Fruit fly (Drosophila melanogaster) whole organism, embryonic: ENCODE data around the gene gish.

Experiments used
- CG10267 ChIP-seq: fragments of 200-800 bp; sonication (Bioruptor generic); optimal IDR thresholded peaks from 2 replicates; lab custom pipeline; 2018; ENCODE audit warnings: missing biosample characterization, mild to moderate bottlenecking, missing genetic modification characterization, moderate library complexity
- CG10321 ChIP-seq: fragments of 200-800 bp; sonication (Bioruptor generic); IDR thresholded peaks from 2 replicates; pipeline ENCODE4 v1.3.6; 2022; ENCODE audit warnings: missing biosample characterization, missing genetic modification characterization
- CG11247 ChIP-seq: fragments of 200-800 bp; sonication (Bioruptor generic); IDR thresholded peaks from 2 replicates; pipeline ENCODE4 v1.3.6; 2022; ENCODE audit warnings: missing biosample characterization, missing genetic modification characterization
- CG11723 ChIP-seq: fragments of 200-800 bp; sonication (Bioruptor generic); optimal IDR thresholded peaks from 2 replicates; lab custom pipeline; 2017; ENCODE audit warnings: missing biosample characterization, mild to moderate bottlenecking, missing genetic modification characterization
- CG13123 ChIP-seq: fragments of 200-800 bp; sonication (Bioruptor generic); optimal IDR thresholded peaks from 2 replicates; lab custom pipeline; 2016; ENCODE audit warnings: missing biosample characterization, missing genetic modification characterization
- CG13624 ChIP-seq: fragments of 200-800 bp; sonication (Bioruptor generic); optimal IDR thresholded peaks from 2 replicates; lab custom pipeline; 2016; ENCODE audit warnings: missing biosample characterization, missing genetic modification characterization
- CG14441 ChIP-seq: fragments of 200-800 bp; sonication (Bioruptor generic); IDR thresholded peaks from 2 replicates; pipeline ENCODE4 v1.3.6; 2022; ENCODE audit warnings: missing biosample characterization, missing genetic modification characterization
- CG16813 ChIP-seq: fragments of 200-800 bp; sonication (Bioruptor generic); IDR thresholded peaks from 3 replicates; pipeline ENCODE4 v1.3.6; 2022; ENCODE audit warnings: missing biosample characterization, missing genetic modification characterization; ENCODE audit not compliant: partially characterized antibody
- CG17385 ChIP-seq: fragments of 200-800 bp; sonication (Bioruptor generic); optimal IDR thresholded peaks from 3 replicates; lab custom pipeline; 2018; ENCODE audit warnings: missing biosample characterization, mild to moderate bottlenecking, missing genetic modification characterization
- CG2678 ChIP-seq: fragments of 200-800 bp; sonication (Bioruptor generic); optimal IDR thresholded peaks from 3 replicates; lab custom pipeline; 2019; ENCODE audit warnings: missing biosample characterization, mild to moderate bottlenecking, missing genetic modification characterization, moderate library complexity
- CG30020 ChIP-seq: fragments of 200-800 bp; optimal IDR thresholded peaks from 2 replicates; lab custom pipeline; 2019; ENCODE audit warnings: missing biosample characterization, mild to moderate bottlenecking, missing genetic modification characterization, moderate library complexity
- CG3995 ChIP-seq: fragments of 200-800 bp; sonication (Bioruptor generic); optimal IDR thresholded peaks from 3 replicates; lab custom pipeline; 2016; ENCODE audit warnings: missing biosample characterization, missing genetic modification characterization
- CG4854 ChIP-seq: fragments of 200-800 bp; sonication (Bioruptor generic); optimal IDR thresholded peaks from 2 replicates; lab custom pipeline; 2016; ENCODE audit warnings: missing biosample characterization, missing genetic modification characterization, inconsistent platforms
- CG6254 ChIP-seq: fragments of 200-800 bp; sonication (Bioruptor generic); optimal IDR thresholded peaks from 3 replicates; lab custom pipeline; 2017; ENCODE audit warnings: mild to moderate bottlenecking, missing biosample characterization, missing genetic modification reagents, missing genetic modification characterization
- CG7372 ChIP-seq: fragments of 200-800 bp; sonication (Bioruptor generic); IDR thresholded peaks from 2 replicates; pipeline ENCODE4 v1.3.6; 2022; ENCODE audit warnings: missing biosample characterization, missing genetic modification characterization
- CG9609 ChIP-seq: fragments of 200-800 bp; sonication (Bioruptor generic); optimal IDR thresholded peaks from 3 replicates; lab custom pipeline; 2016; ENCODE audit warnings: missing biosample characterization, missing genetic modification characterization
- CG9932 ChIP-seq: fragments of 200-800 bp; sonication (Bioruptor generic); IDR thresholded peaks from 2 replicates; pipeline ENCODE4 v1.3.6; 2022; ENCODE audit warnings: missing biosample characterization, missing genetic modification characterization
- Camta ChIP-seq: fragments of 200-800 bp; sonication (Bioruptor generic); optimal IDR thresholded peaks from 2 replicates; lab custom pipeline; 2016; ENCODE audit warnings: missing biosample characterization, missing genetic modification characterization
- CrebB ChIP-seq: fragments of 200-800 bp; sonication (Bioruptor generic); optimal IDR thresholded peaks from 3 replicates; lab custom pipeline; 2018; ENCODE audit warnings: missing biosample characterization, mild to moderate bottlenecking, missing genetic modification characterization
- E2f2 ChIP-seq: fragments of 200-800 bp; sonication (Bioruptor generic); IDR thresholded peaks from 2 replicates; pipeline ENCODE4 v1.3.6; 2022; ENCODE audit warnings: missing biosample characterization, missing genetic modification characterization
- HLHmδ ChIP-seq: fragments of 200-800 bp; sonication (Bioruptor generic); optimal IDR thresholded peaks from 2 replicates; lab custom pipeline; 2018; ENCODE audit warnings: missing biosample characterization, mild to moderate bottlenecking, missing genetic modification characterization, moderate library complexity
- HmgZ ChIP-seq: fragments of 200-800 bp; sonication (Bioruptor generic); optimal IDR thresholded peaks from 2 replicates; lab custom pipeline; 2018; ENCODE audit warnings: missing biosample characterization, mild to moderate bottlenecking, missing genetic modification characterization
- Kr ChIP-seq: fragments of 200-800 bp; sonication (Bioruptor generic); optimal IDR thresholded peaks from 2 replicates; lab custom pipeline; 2017; ENCODE audit warnings: missing biosample characterization, mild to moderate bottlenecking, missing genetic modification characterization
- Lim3 ChIP-seq: fragments of 200-800 bp; sonication (Bioruptor generic); IDR thresholded peaks from 2 replicates; pipeline ENCODE4 v1.3.6; 2022; ENCODE audit warnings: missing biosample characterization, missing genetic modification characterization
- Lpt ChIP-seq: fragments of >200 bp; optimal IDR thresholded peaks from 2 replicates; lab custom pipeline; 2018; ENCODE audit warnings: missing biosample characterization, missing genetic modification characterization
- MTF-1 ChIP-seq: fragments of 200-800 bp; sonication (Bioruptor generic); optimal IDR thresholded peaks from 2 replicates; lab custom pipeline; 2018; ENCODE audit warnings: missing biosample characterization, mild to moderate bottlenecking, missing genetic modification characterization, borderline replicate concordance
- Mrtf ChIP-seq: fragments of 200-800 bp; sonication (Bioruptor generic); IDR thresholded peaks from 3 replicates; pipeline ENCODE4 v1.3.6; 2022; ENCODE audit warnings: missing biosample characterization, missing genetic modification characterization
- Nf-YA ChIP-seq: fragments of 200-800 bp; sonication (Bioruptor generic); IDR thresholded peaks from 2 replicates; pipeline ENCODE4 v1.3.6; 2022; ENCODE audit warnings: missing biosample characterization, missing genetic modification characterization
- Pdp1 ChIP-seq, 2 experiments: fragments of 200-800 bp; sonication (Bioruptor generic); optimal IDR thresholded peaks; 3 replicates each; lab custom pipeline; 2016; ENCODE audit warnings: missing biosample characterization in 2 of 2, missing genetic modification characterization in 2 of 2, mild to moderate bottlenecking in 1 of 2, moderate library complexity in 1 of 2
- Tbp ChIP-seq: fragments of >200 bp; optimal IDR thresholded peaks from 2 replicates; lab custom pipeline; 2018; ENCODE audit warnings: missing biosample characterization, missing genetic modification characterization
- Trl ChIP-seq, 3 experiments: fragments of >200 bp in 2 of 3; fragments of 200-800 bp in 1 of 3; sonication (Bioruptor generic) in 1 of 3; optimal IDR thresholded peaks; 2 replicates in 1 of 3; 3 replicates in 2 of 3; lab custom pipeline; 2016 to 2017; ENCODE audit warnings: missing biosample characterization in 1 of 3, missing genetic modification characterization in 1 of 3
- amos ChIP-seq: fragments of 200-800 bp; sonication (Bioruptor generic); IDR thresholded peaks from 2 replicates; pipeline ENCODE4 v1.3.6; 2022; ENCODE audit warnings: missing biosample characterization, missing genetic modification characterization; ENCODE audit not compliant: partially characterized antibody
- ato ChIP-seq: fragments of 200-800 bp; sonication (Bioruptor generic); IDR thresholded peaks from 2 replicates; pipeline ENCODE4 v1.3.6; 2022; ENCODE audit warnings: missing biosample characterization, missing genetic modification characterization; ENCODE audit not compliant: partially characterized antibody
- br ChIP-seq: fragments of >200 bp; optimal IDR thresholded peaks from 2 replicates; lab custom pipeline; 2017
- chinmo ChIP-seq: fragments of 200-800 bp; sonication (Bioruptor generic); IDR thresholded peaks from 4 replicates; pipeline ENCODE4 v1.3.6; 2022; ENCODE audit warnings: missing biosample characterization, missing genetic modification characterization; ENCODE audit not compliant: partially characterized antibody
- crc ChIP-seq: fragments of 200-800 bp; sonication (Bioruptor generic); optimal IDR thresholded peaks from 2 replicates; lab custom pipeline; 2016; ENCODE audit warnings: missing biosample characterization, missing genetic modification characterization
- cwo ChIP-seq: fragments of 200-800 bp; sonication (Bioruptor generic); optimal IDR thresholded peaks from 3 replicates; lab custom pipeline; 2017; ENCODE audit warnings: missing biosample characterization, missing genetic modification characterization, mild to moderate bottlenecking, moderate library complexity, missing genetic modification reagents
- danr ChIP-seq: fragments of 200-800 bp; sonication (Bioruptor generic); IDR thresholded peaks from 2 replicates; pipeline ENCODE4 v1.3.6; 2022; ENCODE audit warnings: missing biosample characterization, missing genetic modification characterization
- dysf ChIP-seq: fragments of 200-800 bp; sonication (Bioruptor generic); IDR thresholded peaks from 3 replicates; pipeline ENCODE4 v1.3.6; 2022; ENCODE audit warnings: missing biosample characterization, missing genetic modification characterization
- en ChIP-seq: fragments of 200-800 bp; sonication (Bioruptor generic); optimal IDR thresholded peaks from 2 replicates; lab custom pipeline; 2016; ENCODE audit warnings: missing biosample characterization, missing genetic modification characterization
- ftz-f1 ChIP-seq: fragments of 200-800 bp; sonication (Bioruptor generic); optimal IDR thresholded peaks from 2 replicates; lab custom pipeline; 2016; ENCODE audit warnings: missing biosample characterization, missing genetic modification characterization
- gem ChIP-seq: fragments of 200-800 bp; sonication (Bioruptor generic); optimal IDR thresholded peaks from 2 replicates; lab custom pipeline; 2019; ENCODE audit warnings: missing biosample characterization, mild to moderate bottlenecking, missing genetic modification characterization, moderate library complexity
- grn ChIP-seq: fragments of 200-800 bp; sonication (Bioruptor generic); optimal IDR thresholded peaks from 3 replicates; lab custom pipeline; 2017; ENCODE audit warnings: missing biosample characterization, missing genetic modification characterization
- lola ChIP-seq, 3 experiments: fragments of >200 bp in 2 of 3; fragments of 200-800 bp in 1 of 3; sonication (Bioruptor generic) in 1 of 3; optimal IDR thresholded peaks; 2 replicates each; lab custom pipeline; 2017 to 2019; ENCODE audit warnings: missing biosample characterization in 3 of 3, missing genetic modification characterization in 3 of 3, mild to moderate bottlenecking in 1 of 3, moderate library complexity in 1 of 3
- pfk ChIP-seq: fragments of 200-800 bp; sonication (Bioruptor generic); optimal IDR thresholded peaks from 2 replicates; lab custom pipeline; 2018; ENCODE audit warnings: missing biosample characterization, mild to moderate bottlenecking, missing genetic modification characterization, moderate library complexity
- row ChIP-seq: fragments of 200-800 bp; sonication (Bioruptor generic); IDR thresholded peaks from 3 replicates; pipeline ENCODE4 v1.3.6; 2022; ENCODE audit warnings: missing biosample characterization, missing genetic modification characterization
- ssp ChIP-seq: fragments of 200-800 bp; sonication (Bioruptor generic); IDR thresholded peaks from 2 replicates; pipeline ENCODE4 v1.3.6; 2022; ENCODE audit warnings: missing biosample characterization, missing genetic modification characterization
- stc ChIP-seq: fragments of 200-800 bp; sonication (Bioruptor generic); IDR thresholded peaks from 2 replicates; pipeline ENCODE4 v1.3.6; 2022; ENCODE audit warnings: missing biosample characterization, missing genetic modification characterization
- trh ChIP-seq: fragments of 200-800 bp; sonication (Bioruptor generic); optimal IDR thresholded peaks from 2 replicates; lab custom pipeline; 2016; ENCODE audit warnings: missing biosample characterization, missing genetic modification characterization
- wek ChIP-seq: fragments of 200-800 bp; sonication (Bioruptor generic); optimal IDR thresholded peaks from 3 replicates; lab custom pipeline; 2018; ENCODE audit warnings: missing biosample characterization, mild to moderate bottlenecking, missing genetic modification characterization, moderate library complexity
- zen ChIP-seq: fragments of 200-800 bp; sonication (Bioruptor generic); optimal IDR thresholded peaks from 3 replicates; lab custom pipeline; 2018; ENCODE audit warnings: missing biosample characterization, mild to moderate bottlenecking, missing genetic modification characterization, moderate library complexity

Gene gish

DNA sequence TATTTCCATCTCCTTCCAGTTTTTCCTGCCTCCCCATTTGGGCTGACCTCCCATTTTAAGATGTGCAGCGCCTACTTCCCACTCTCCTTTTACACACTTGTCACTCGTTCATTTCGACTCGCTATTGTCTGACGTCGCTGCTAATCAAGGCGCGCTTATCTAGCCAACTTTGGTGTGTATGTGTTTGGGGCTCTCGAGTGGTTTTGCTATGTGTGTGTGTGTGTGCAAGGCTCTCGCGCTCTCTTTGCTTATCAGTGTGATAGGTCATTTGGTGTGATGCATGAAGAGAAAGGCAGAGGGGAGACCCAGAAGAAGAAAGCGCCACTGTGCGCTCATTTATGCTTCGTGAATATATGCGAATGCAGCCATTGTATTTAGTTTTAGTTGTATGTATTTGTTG, 12.6 kb downstream of the gish start (continued):
- TF ChIP-seq lola (GFP tag; optimal IDR thresholded peaks at IDR 0.05; lab: Kevin White, UChicago) (no peak), ssp (no peak), CG30020 (tag; lab: Kevin White, UChicago) (no peak), en (GFP tag; lab: Kevin White, UChicago) (no peak), grn (GFP tag; lab: Kevin White, UChicago) (peak; percentile 50), gem (tag; lab: Kevin White, UChicago) (no peak), HmgZ (tag; lab: Kevin White, UChicago) (peak; percentile 8), Mrtf (GFP tag; lab: Robert Waterston, UW) (no peak), pfk (no peak), CG17385 (GFP tag; lab: Kevin White, UChicago) (no peak), ato (no peak), CG3995 (no peak), chinmo (0 out of 4 replicates have a peak, but pooled peaks have one; percentile 63), trh (GFP tag; lab: Kevin White, UChicago) (no peak), CG9609 (no peak), Pdp1 (GFP tag; optimal IDR thresholded peaks at IDR 0.05; lab: Kevin White, UChicago) (peak in 1 of 2 experiments; percentile 9), crc (GFP tag; lab: Kevin White, UChicago) (no peak), CG11723 (GFP tag; lab: Kevin White, UChicago) (no peak), CG4854 (GFP tag; lab: Kevin White, UChicago) (no peak), Camta (GFP tag; lab: Kevin White, UChicago) (no peak), Lpt (GFP tag; lab: Kevin White, UChicago) (no peak), CG10321 (no peak), E2f2 (GFP tag; lab: Robert Waterston, UW) (no peak), br (lab: Kevin White, UChicago) (no peak), CG10267 (tag; lab: Kevin White, UChicago) (no peak), row (GFP tag; lab: Robert Waterston, UW) (no peak), MTF-1 (no peak), CG16813 (GFP tag; lab: Robert Waterston, UW) (no peak), danr (GFP tag; lab: Robert Waterston, UW) (no peak), stc (GFP tag; lab: Robert Waterston, UW) (no peak), CG9932 (GFP tag; lab: Robert Waterston, UW) (no peak), Nf-YA (GFP tag; lab: Robert Waterston, UW) (0 out of 2 replicates have a peak, but pooled peaks have one; percentile 29), CG11247 (GFP tag; lab: Robert Waterston, UW) (no peak), CG2678 (tag; lab: Kevin White, UChicago) (no peak), Kr (GFP tag; lab: Kevin White, UChicago) (no peak), HLHmδ (GFP tag; lab: Kevin White, UChicago) (no peak), Tbp (GFP tag; lab: Kevin White, UChicago) (no peak), wek (no peak), amos (no peak), zen (tag; lab: Kevin White, UChicago) (no peak), CG7372 (no peak), CG6254 (GFP tag; lab: Kevin White, UChicago) (no peak), CG14441 (GFP tag; lab: Robert Waterston, UW) (no peak), cwo (GFP tag; lab: Kevin White, UChicago) (no peak), CG13123 (GFP tag; lab: Kevin White, UChicago) (no peak), CG13624 (GFP tag; lab: Kevin White, UChicago) (no peak), dysf (no peak), Lim3 (GFP tag; lab: Robert Waterston, UW) (no peak), Trl (optimal IDR thresholded peaks at IDR 0.05; lab: Kevin White, UChicago) (peak; percentile 54 to 58), Trl (GFP tag; optimal IDR thresholded peaks at IDR 0.05; lab: Kevin White, UChicago) (no peak), ftz-f1 (GFP tag; lab: Kevin White, UChicago) (no peak), CrebB (tag; lab: Kevin White, UChicago) (no peak)
